In genomic region chrV:12331820-12332219, ce11 we compare ENCODE assay signal across 4 worm cellular contexts.
TF ChIP-seq lines count a peak whose summit lies in the region.

No protein-coding gene starts in this region.

TF ChIP-seq in whole organism, L2 larva, 48 proteins besides CTCF, POLR2A, EP300 and RAD21 (continues in another document):
- TF ChIP-seq zag-1 (tag; optimal IDR thresholded peaks at IDR 0.05; lab: Kevin White, UChicago) (no peak), gmeb-1 (tag; optimal IDR thresholded peaks at IDR 0.05; lab: Kevin White, UChicago) (no peak), nhr-23 (tag; optimal IDR thresholded peaks at IDR 0.05; lab: Kevin White, UChicago) (no peak), Y55F3AM.14 (GFP tag; optimal IDR thresholded peaks at IDR 0.05; lab: Kevin White, UChicago) (no peak), ceh-16 (tag; optimal IDR thresholded peaks at IDR 0.05; lab: Kevin White, UChicago) (no peak), alr-1 (tag; optimal IDR thresholded peaks at IDR 0.05; lab: Kevin White, UChicago) (no peak), ama-1 (optimal IDR thresholded peaks at IDR 0.05; lab: Kevin White, UChicago) (no peak), snpc-4 (tag; optimal IDR thresholded peaks at IDR 0.05; lab: Kevin White, UChicago) (no peak), nhr-11 (tag; optimal IDR thresholded peaks at IDR 0.05; lab: Kevin White, UChicago) (no peak), crh-2 (tag; optimal IDR thresholded peaks at IDR 0.05; lab: Kevin White, UChicago) (peak; percentile 21), elt-3 (tag; optimal IDR thresholded peaks at IDR 0.05; lab: Kevin White, UChicago) (no peak), unc-62 (GFP tag; optimal IDR thresholded peaks at IDR 0.05; lab: Kevin White, UChicago) (no peak), sma-3 (GFP tag; optimal IDR thresholded peaks at IDR 0.05; lab: Kevin White, UChicago) (no peak), skn-1 (tag; optimal IDR thresholded peaks at IDR 0.05; lab: Kevin White, UChicago) (no peak), lin-13 (GFP tag; optimal IDR thresholded peaks at IDR 0.05; lab: Kevin White, UChicago) (no peak), dmd-4 (tag; optimal IDR thresholded peaks at IDR 0.05; lab: Kevin White, UChicago) (no peak), elt-1 (tag; optimal IDR thresholded peaks at IDR 0.05; lab: Kevin White, UChicago) (no peak), ceh-82 (tag; optimal IDR thresholded peaks at IDR 0.05; lab: Kevin White, UChicago) (no peak), nhr-21 (tag; optimal IDR thresholded peaks at IDR 0.05; lab: Kevin White, UChicago) (no peak), F13H6.1 (tag; optimal IDR thresholded peaks at IDR 0.05; lab: Kevin White, UChicago) (peak; percentile 15), aly-2 (tag; optimal IDR thresholded peaks at IDR 0.05; lab: Kevin White, UChicago) (no peak), R02D3.7 (tag; optimal IDR thresholded peaks at IDR 0.05; lab: Kevin White, UChicago) (no peak), lin-11 (tag; optimal IDR thresholded peaks at IDR 0.05; lab: Kevin White, UChicago) (no peak), unc-55 (GFP tag; optimal IDR thresholded peaks at IDR 0.05; lab: Kevin White, UChicago) (peak; percentile 41), nhr-129 (tag; optimal IDR thresholded peaks at IDR 0.05; lab: Kevin White, UChicago) (peak; percentile 42)

TF ChIP-seq in whole organism, L4 larva, 104 proteins besides CTCF, POLR2A, EP300 and RAD21 (continues in another document):
- TF ChIP-seq dmd-9 (GFP tag; IDR thresholded peaks at IDR 0.05; lab: Robert Waterston, UW) (0 out of 2 replicates have a peak, but pooled peaks have one; percentile 56), attf-4 (tag; optimal IDR thresholded peaks at IDR 0.05; lab: Kevin White, UChicago) (no peak), Y48G9A.11 (GFP tag; IDR thresholded peaks at IDR 0.05; lab: Robert Waterston, UW) (no peak; the same call in 1 of the 2 replicates), F26F4.8 (GFP tag; conservative IDR thresholded peaks at IDR 0.05; lab: Robert Waterston, UW) (0 out of 2 replicates have a peak, but pooled peaks have one; percentile 13), spr-1 (tag; optimal IDR thresholded peaks at IDR 0.05; lab: Kevin White, UChicago) (no peak), nhr-6 (tag; optimal IDR thresholded peaks at IDR 0.05; lab: Kevin White, UChicago) (no peak), hif-1 (tag; optimal IDR thresholded peaks at IDR 0.05; lab: Kevin White, UChicago) (peak in 1 of 2 experiments; percentile 24), nhr-28 (tag; optimal IDR thresholded peaks at IDR 0.05; lab: Kevin White, UChicago) (no peak), dmd-6 (GFP tag; IDR thresholded peaks at IDR 0.05; lab: Robert Waterston, UW) (no peak), ctbp-1 (GFP tag; IDR thresholded peaks at IDR 0.05; lab: Robert Waterston, UW) (peak; percentile 68; the same call in 1 of the 2 replicates), dpl-1 (GFP tag; optimal IDR thresholded peaks at IDR 0.05; lab: Kevin White, UChicago) (peak; percentile 26), egl-27 (tag; optimal IDR thresholded peaks at IDR 0.05; lab: Kevin White, UChicago) (no peak), skn-1 (tag; optimal IDR thresholded peaks at IDR 0.05; lab: Kevin White, UChicago) (no peak), ceh-28 (tag; optimal IDR thresholded peaks at IDR 0.05; lab: Kevin White, UChicago) (no peak), arid-1 (GFP tag; conservative IDR thresholded peaks at IDR 0.05; lab: Robert Waterston, UW) (peak; percentile 51; the same call in 1 of the 2 replicates), T20F7.1 (GFP tag; optimal IDR thresholded peaks at IDR 0.05; lab: Kevin White, UChicago) (no peak), hlh-30 (tag; optimal IDR thresholded peaks at IDR 0.05; lab: Kevin White, UChicago; ENCODE audit: insufficient read depth) (peak; percentile 42), nhr-11 (tag; optimal IDR thresholded peaks at IDR 0.05; lab: Kevin White, UChicago) (peak; percentile 10), unc-130 (GFP tag; optimal IDR thresholded peaks at IDR 0.05; lab: Kevin White, UChicago) (peak; percentile 53), F44E2.7 (GFP tag; IDR thresholded peaks at IDR 0.05; lab: Robert Waterston, UW) (no peak), nhr-237 (tag; optimal IDR thresholded peaks at IDR 0.05; lab: Kevin White, UChicago) (no peak), madf-5 (GFP tag; IDR thresholded peaks at IDR 0.05; lab: Robert Waterston, UW) (no peak)

TF ChIP-seq in whole organism, late embryonic, 69 proteins besides CTCF, POLR2A, EP300 and RAD21:
- peak; percentile 22 for TF ChIP-seq madf-2 (tag; optimal IDR thresholded peaks at IDR 0.05; lab: Kevin White, UChicago)
- TF ChIP-seq ama-1 (optimal IDR thresholded peaks at IDR 0.05; lab: Kevin White, UChicago), result no peak
- no peak for TF ChIP-seq sox-2 (GFP tag; IDR thresholded peaks at IDR 0.05; lab: Robert Waterston, UW)
- TF ChIP-seq che-1 (tag; optimal IDR thresholded peaks at IDR 0.05; lab: Kevin White, UChicago), result peak; percentile 40
- TF ChIP-seq T23F11.4 (GFP tag; optimal IDR thresholded peaks at IDR 0.05; lab: Kevin White, UChicago), result no peak
- no peak for TF ChIP-seq hlh-6 (tag; optimal IDR thresholded peaks at IDR 0.05; lab: Kevin White, UChicago)
- TF ChIP-seq tbx-7 (tag; optimal IDR thresholded peaks at IDR 0.05; lab: Kevin White, UChicago), result no peak
- TF ChIP-seq ttx-3 (tag; optimal IDR thresholded peaks at IDR 0.05; lab: Kevin White, UChicago), result no peak
- no peak for TF ChIP-seq elt-2 (tag; optimal IDR thresholded peaks at IDR 0.05; lab: Kevin White, UChicago)
- no peak for TF ChIP-seq rnt-1 (tag; optimal IDR thresholded peaks at IDR 0.05; lab: Kevin White, UChicago)
- no peak for TF ChIP-seq gmeb-2 (tag; optimal IDR thresholded peaks at IDR 0.05; lab: Kevin White, UChicago)
- no peak for TF ChIP-seq lim-6 (tag; optimal IDR thresholded peaks at IDR 0.05; lab: Kevin White, UChicago)
- TF ChIP-seq fkh-10 (GFP tag; optimal IDR thresholded peaks at IDR 0.05; lab: Kevin White, UChicago), result no peak
- TF ChIP-seq unc-3 (GFP tag; conservative IDR thresholded peaks at IDR 0.05; lab: Robert Waterston, UW), result no peak
- no peak for TF ChIP-seq unc-3 (tag; optimal IDR thresholded peaks at IDR 0.05; lab: Kevin White, UChicago)
- no peak for TF ChIP-seq sox-4 (tag; optimal IDR thresholded peaks at IDR 0.05; lab: Kevin White, UChicago)
- TF ChIP-seq unc-42 (tag; optimal IDR thresholded peaks at IDR 0.05; lab: Kevin White, UChicago), result no peak
- TF ChIP-seq unc-86 (tag; optimal IDR thresholded peaks at IDR 0.05; lab: Kevin White, UChicago), result no peak
- TF ChIP-seq ztf-16 (tag; optimal IDR thresholded peaks at IDR 0.05; lab: Kevin White, UChicago), result no peak
- no peak for TF ChIP-seq syd-9 (tag; optimal IDR thresholded peaks at IDR 0.05; lab: Kevin White, UChicago)
- no peak for TF ChIP-seq lin-11 (tag; optimal IDR thresholded peaks at IDR 0.05; lab: Kevin White, UChicago)
- peak; percentile 16 for TF ChIP-seq hlh-13 (GFP tag; optimal IDR thresholded peaks at IDR 0.05; lab: Kevin White, UChicago)

TF ChIP-seq in whole organism, mixed stage, embryonic, 35 proteins besides CTCF, POLR2A, EP300 and RAD21:
- peak; percentile 37 for TF ChIP-seq mls-2 (tag; optimal IDR thresholded peaks at IDR 0.05; lab: Kevin White, UChicago)
- TF ChIP-seq cnd-1 (tag; optimal IDR thresholded peaks at IDR 0.05; lab: Kevin White, UChicago), result peak; percentile 33
- TF ChIP-seq M03D4.4 (tag; optimal IDR thresholded peaks at IDR 0.05; lab: Kevin White, UChicago), result peak; percentile 60
- TF ChIP-seq elt-1 (tag; optimal IDR thresholded peaks at IDR 0.05; lab: Kevin White, UChicago; ENCODE audit: borderline replicate concordance, insufficient read depth), result no peak
- TF ChIP-seq ces-1 (GFP tag; optimal IDR thresholded peaks at IDR 0.05; lab: Kevin White, UChicago), result no peak
- TF ChIP-seq ceh-83 (GFP tag; optimal IDR thresholded peaks at IDR 0.05; lab: Kevin White, UChicago), result peak; percentile 83
- TF ChIP-seq unc-39 (tag; optimal IDR thresholded peaks at IDR 0.05; lab: Kevin White, UChicago), result no peak
- no peak for TF ChIP-seq elt-3 (tag; optimal IDR thresholded peaks at IDR 0.05; lab: Kevin White, UChicago)
- peak; percentile 53 for TF ChIP-seq sptf-1 (tag; optimal IDR thresholded peaks at IDR 0.05; lab: Kevin White, UChicago)
- TF ChIP-seq ceh-43 (GFP tag; optimal IDR thresholded peaks at IDR 0.05; lab: Kevin White, UChicago), result no peak
- no peak for TF ChIP-seq nhr-12 (tag; optimal IDR thresholded peaks at IDR 0.05; lab: Kevin White, UChicago)
- no peak for TF ChIP-seq nhr-28 (tag; optimal IDR thresholded peaks at IDR 0.05; lab: Kevin White, UChicago)
- TF ChIP-seq nhr-2 (tag; optimal IDR thresholded peaks at IDR 0.05; lab: Kevin White, UChicago), result no peak
- no peak for TF ChIP-seq pha-4 (tag; optimal IDR thresholded peaks at IDR 0.05; lab: Kevin White, UChicago)
- TF ChIP-seq unc-62 (GFP tag; optimal IDR thresholded peaks at IDR 0.05; lab: Kevin White, UChicago), result no peak
- TF ChIP-seq ztf-11 (tag; optimal IDR thresholded peaks at IDR 0.05; lab: Kevin White, UChicago), result no peak
- no peak for TF ChIP-seq unc-120 (tag; optimal IDR thresholded peaks at IDR 0.05; lab: Kevin White, UChicago; ENCODE audit: poor library complexity, severe bottlenecking)
- no peak for TF ChIP-seq nhr-237 (tag; optimal IDR thresholded peaks at IDR 0.05; lab: Kevin White, UChicago)
- no peak for TF ChIP-seq drap-1 (GFP tag; optimal IDR thresholded peaks at IDR 0.05; lab: Kevin White, UChicago)
- no peak for TF ChIP-seq zip-8 (tag; optimal IDR thresholded peaks at IDR 0.05; lab: Kevin White, UChicago)
- TF ChIP-seq lsy-2 (tag; optimal IDR thresholded peaks at IDR 0.05; lab: Kevin White, UChicago), result no peak
- TF ChIP-seq lin-13 (tag; optimal IDR thresholded peaks at IDR 0.05; lab: Kevin White, UChicago), result no peak
- TF ChIP-seq bed-3 (GFP tag; optimal IDR thresholded peaks at IDR 0.05; lab: Kevin White, UChicago), result peak; percentile 1
- TF ChIP-seq flh-1 (GFP tag; optimal IDR thresholded peaks at IDR 0.05; lab: Kevin White, UChicago), result no peak
- TF ChIP-seq sem-2 (GFP tag; optimal IDR thresholded peaks at IDR 0.05; lab: Kevin White, UChicago), result peak; percentile 41
- no peak for TF ChIP-seq nhr-76 (tag; optimal IDR thresholded peaks at IDR 0.05; lab: Kevin White, UChicago)
